Fruit fly (Drosophila melanogaster): Measurements from ENCODE around the gene Nbr.

Gene Nbr

dm6 chr2L:21196511-21196910, 33.6 kb upstream of the Nbr start (continued):
- TF ChIP-seq CG18599 (GFP tag; optimal IDR thresholded peaks at IDR 0.05) (peak; percentile 45), CG31441 (GFP tag; IDR thresholded peaks at IDR 0.05) (0 out of 2 replicates have a peak, but pooled peaks have one; percentile 33), Lhr (GFP tag; optimal IDR thresholded peaks at IDR 0.05) (no peak), Fer3 (tag; optimal IDR thresholded peaks at IDR 0.05) (peak; percentile 20), CG2712 (tag; optimal IDR thresholded peaks at IDR 0.05) (peak; percentile 33), aop (GFP tag; IDR thresholded peaks at IDR 0.05) (no peak), Ravus (GFP tag; IDR thresholded peaks at IDR 0.05) (no peak), CG6854 (GFP tag; optimal IDR thresholded peaks at IDR 0.05) (no peak), Hmr (GFP tag; optimal IDR thresholded peaks at IDR 0.05) (peak; percentile 34), Med (GFP tag) (peak; percentile 77), sc (optimal IDR thresholded peaks at IDR 0.05) (no peak), sc (GFP tag; optimal IDR thresholded peaks at IDR 0.05) (no peak), Meics (GFP tag; optimal IDR thresholded peaks at IDR 0.05) (peak; percentile 44), Doc3 (GFP tag; IDR thresholded peaks at IDR 0.05; ENCODE audit: partially characterized antibody) (no peak), Fer1 (GFP tag; optimal IDR thresholded peaks at IDR 0.05) (peak; percentile 10), CG1603 (tag; optimal IDR thresholded peaks at IDR 0.05) (peak; percentile 13), Taf1 (GFP tag; IDR thresholded peaks at IDR 0.05) (0 out of 2 replicates have a peak, but pooled peaks have one; percentile 8), phol (tag; optimal IDR thresholded peaks at IDR 0.05) (peak; percentile 22), Hr51 (GFP tag; optimal IDR thresholded peaks at IDR 0.05) (peak in 1 of 2 experiments; percentile 3), CG30403 (GFP tag; optimal IDR thresholded peaks at IDR 0.05) (peak; percentile 18), lola (GFP tag; optimal IDR thresholded peaks at IDR 0.05) (peak in 1 of 3 experiments; percentile 3), CG3281 (GFP tag; optimal IDR thresholded peaks at IDR 0.05) (peak; percentile 14), sens (GFP tag) (peak; percentile 82)

dm6 chr2L:21195331-21195730, 32.4 kb upstream of the Nbr start:
- peak; percentile 57; the same call in 1 of the 2 replicates for TF ChIP-seq Rfx (GFP tag; IDR thresholded peaks at IDR 0.05)
- peak; percentile 18; the same call in 1 of the 2 replicates for TF ChIP-seq NFAT (GFP tag; IDR thresholded peaks at IDR 0.05)
- TF ChIP-seq CG2120 (GFP tag; optimal IDR thresholded peaks at IDR 0.05): peak; percentile 42
- TF ChIP-seq CG6272 (GFP tag; IDR thresholded peaks at IDR 0.05): no peak
- peak; percentile 31 for TF ChIP-seq grau (tag; optimal IDR thresholded peaks at IDR 0.05)
- TF ChIP-seq gem (tag; optimal IDR thresholded peaks at IDR 0.05): peak; percentile 29
- TF ChIP-seq CG7372 (GFP tag; IDR thresholded peaks at IDR 0.05): 0 out of 2 replicates have a peak, but pooled peaks have one; percentile 18
- TF ChIP-seq slbo (GFP tag; IDR thresholded peaks at IDR 0.05): peak; percentile 43; the same call in 1 of the 2 replicates
- TF ChIP-seq CG30403 (GFP tag; optimal IDR thresholded peaks at IDR 0.05): peak; percentile 11
- no peak for TF ChIP-seq CG14441 (GFP tag; IDR thresholded peaks at IDR 0.05)
- TF ChIP-seq Hmr (GFP tag; optimal IDR thresholded peaks at IDR 0.05): peak; percentile 18
- TF ChIP-seq Ptx1 (GFP tag; IDR thresholded peaks at IDR 0.05): 0 out of 2 replicates have a peak, but pooled peaks have one; percentile 9
- TF ChIP-seq row (GFP tag; IDR thresholded peaks at IDR 0.05): peak; percentile 45
- TF ChIP-seq lab (GFP tag; optimal IDR thresholded peaks at IDR 0.05): peak; percentile 63
- TF ChIP-seq CG9932 (GFP tag; IDR thresholded peaks at IDR 0.05): 0 out of 2 replicates have a peak, but pooled peaks have one; percentile 12
- peak; percentile 36 for TF ChIP-seq Meics (GFP tag; optimal IDR thresholded peaks at IDR 0.05)
- no peak for TF ChIP-seq dmrt99B (tag; optimal IDR thresholded peaks at IDR 0.05)
- no peak for TF ChIP-seq gsb-n (tag; optimal IDR thresholded peaks at IDR 0.05)
- TF ChIP-seq Med (GFP tag): peak; percentile 69
- no peak for TF ChIP-seq sug (tag; optimal IDR thresholded peaks at IDR 0.05)
- TF ChIP-seq exex (tag; optimal IDR thresholded peaks at IDR 0.05): peak; percentile 33
- TF ChIP-seq kay (GFP tag; optimal IDR thresholded peaks at IDR 0.05): no peak
- TF ChIP-seq CG7556 (GFP tag; optimal IDR thresholded peaks at IDR 0.05): no peak
- peak; percentile 31 for TF ChIP-seq CG3281 (GFP tag; optimal IDR thresholded peaks at IDR 0.05)
- TF ChIP-seq CG7839 (tag; optimal IDR thresholded peaks at IDR 0.05): peak; percentile 16
- TF ChIP-seq CG9215 (GFP tag; IDR thresholded peaks at IDR 0.05): no peak
- TF ChIP-seq D19A (tag; optimal IDR thresholded peaks at IDR 0.05): peak; percentile 55
- TF ChIP-seq CG2678 (tag; optimal IDR thresholded peaks at IDR 0.05): peak; percentile 49
- TF ChIP-seq Fer3 (tag; optimal IDR thresholded peaks at IDR 0.05): peak; percentile 40
- TF ChIP-seq CG18476 (GFP tag; optimal IDR thresholded peaks at IDR 0.05): no peak
- TF ChIP-seq CoRest (tag; optimal IDR thresholded peaks at IDR 0.05): peak; percentile 28
